Fruit fly (Drosophila melanogaster): ENCODE measurements around the gene CG5498.

CG5498 gene

DNA sequence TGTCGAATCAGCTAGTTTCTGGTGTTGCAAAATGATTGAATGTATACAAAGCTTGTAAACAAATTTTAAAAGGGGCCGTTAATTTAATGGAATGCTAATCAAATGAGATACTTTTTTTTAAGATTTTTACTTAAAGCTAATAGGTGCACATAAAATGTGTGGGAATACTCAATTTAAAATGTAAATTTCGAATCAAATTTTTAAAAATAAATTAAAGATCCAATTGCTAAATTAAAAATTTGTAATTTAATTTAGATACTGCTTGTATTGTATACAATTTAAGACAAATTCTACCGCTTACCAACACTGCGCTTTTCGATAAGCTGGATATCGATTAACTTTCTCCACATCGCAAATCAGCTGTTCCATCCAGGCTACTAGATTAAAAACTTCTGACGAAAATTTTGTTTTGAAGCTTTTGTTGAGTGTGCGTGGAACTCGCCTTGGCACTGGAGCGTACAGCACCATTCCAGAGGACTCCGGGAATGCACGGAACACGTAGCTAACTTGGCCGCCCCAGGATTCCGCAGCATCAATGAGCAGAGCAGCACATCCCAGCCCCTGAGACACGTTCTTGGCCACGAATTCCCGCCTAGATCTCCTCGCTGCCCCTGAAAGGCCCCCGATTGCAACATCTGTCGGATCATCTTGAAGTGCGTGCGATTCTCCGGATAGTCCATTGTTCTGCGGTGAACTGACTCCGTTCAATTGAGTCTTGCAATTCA lies at the start of gene CG5498, which contains the start of gene fbl:
Gene CG5498, minus strand, starts transcription at position 24 of the 725 bp plus-strand sequence.
Gene fbl, plus strand, starts transcription at position 344 of the 725 bp plus-strand sequence.
- peak; percentile 85 for TF ChIP-seq OdsH (GFP tag; optimal IDR thresholded peaks at IDR 0.05)
- TF ChIP-seq Myc (optimal IDR thresholded peaks at IDR 0.05), result no peak
- TF ChIP-seq psq (GFP tag; optimal IDR thresholded peaks at IDR 0.05), result peak; percentile 77
- no peak for TF ChIP-seq tai (GFP tag; optimal IDR thresholded peaks at IDR 0.05)
- TF ChIP-seq brk (GFP tag; optimal IDR thresholded peaks at IDR 0.05), result peak; percentile 91
- TF ChIP-seq GATAd (GFP tag; optimal IDR thresholded peaks at IDR 0.05), result peak; percentile 60
- TF ChIP-seq sv (GFP tag; optimal IDR thresholded peaks at IDR 0.05), result peak; percentile 54
- peak; percentile 48 for TF ChIP-seq sage (GFP tag; optimal IDR thresholded peaks at IDR 0.05)
- TF ChIP-seq foxo (GFP tag; optimal IDR thresholded peaks at IDR 0.05), result peak in 1 of 2 experiments; percentile 89
- TF ChIP-seq CG32264 (GFP tag; optimal IDR thresholded peaks at IDR 0.05), result peak; percentile 6
- TF ChIP-seq woc (GFP tag; optimal IDR thresholded peaks at IDR 0.05), result peak; percentile 64
- TF ChIP-seq fru (GFP tag; optimal IDR thresholded peaks at IDR 0.05), result peak; percentile 81
- TF ChIP-seq HLH106 (tag; optimal IDR thresholded peaks at IDR 0.05), result peak; percentile 79
- TF ChIP-seq dmrt93B (GFP tag; optimal IDR thresholded peaks at IDR 0.05), result peak; percentile 44
- TF ChIP-seq Hnf4 (GFP tag; optimal IDR thresholded peaks at IDR 0.05), result peak; percentile 85
- peak; percentile 38 for TF ChIP-seq CG9705 (GFP tag; optimal IDR thresholded peaks at IDR 0.05)
- TF ChIP-seq h (GFP tag; optimal IDR thresholded peaks at IDR 0.05), result peak; percentile 86
- peak; percentile 82 for TF ChIP-seq ey (GFP tag; optimal IDR thresholded peaks at IDR 0.05)
- TF ChIP-seq Rel (GFP tag; optimal IDR thresholded peaks at IDR 0.05), result no peak
- TF ChIP-seq Rel (tag; optimal IDR thresholded peaks at IDR 0.05), result peak; percentile 57
- TF ChIP-seq dsf (GFP tag; optimal IDR thresholded peaks at IDR 0.05; ENCODE audit: borderline replicate concordance), result peak; percentile 75
- TF ChIP-seq jim (GFP tag; optimal IDR thresholded peaks at IDR 0.05), result no peak
- TF ChIP-seq Jra (GFP tag; optimal IDR thresholded peaks at IDR 0.05), result peak; percentile 79
- peak; percentile 81 for TF ChIP-seq br (GFP tag; optimal IDR thresholded peaks at IDR 0.05)
- TF ChIP-seq rgr (GFP tag; optimal IDR thresholded peaks at IDR 0.05), result peak; percentile 86
- TF ChIP-seq dl (GFP tag; optimal IDR thresholded peaks at IDR 0.05; ENCODE audit: insufficient read depth in 1 of 2, partially characterized antibody in 2 of 2), result no peak
- TF ChIP-seq Abd-B (GFP tag; optimal IDR thresholded peaks at IDR 0.05), result no peak
- TF ChIP-seq Sp1 (GFP tag; optimal IDR thresholded peaks at IDR 0.05), result peak; percentile 78
- TF ChIP-seq pan (optimal IDR thresholded peaks at IDR 0.05), result no peak
- TF ChIP-seq Dif (GFP tag; optimal IDR thresholded peaks at IDR 0.05; ENCODE audit: partially characterized antibody), result no peak
- TF ChIP-seq Hr83 (GFP tag; optimal IDR thresholded peaks at IDR 0.05; ENCODE audit: poor library complexity, severe bottlenecking), result peak; percentile 48

dm6 chr3L:20432297-20432696 lies 48.4 kb upstream of the CG5498 start, which contains the start of the genes Las and Psn:
Gene Las (minus strand): TSS chr3L:20432361.
Gene Psn (plus strand): TSS chr3L:20432468.
- TF ChIP-seq Mio (GFP tag; optimal IDR thresholded peaks at IDR 0.05), result no peak
- no peak for TF ChIP-seq CG9705 (GFP tag; optimal IDR thresholded peaks at IDR 0.05)
- peak; percentile 10 for TF ChIP-seq dsf (GFP tag; optimal IDR thresholded peaks at IDR 0.05; ENCODE audit: borderline replicate concordance)
- no peak for TF ChIP-seq lola (GFP tag; optimal IDR thresholded peaks at IDR 0.05)
- peak; percentile 31 for TF ChIP-seq CG32264 (GFP tag; optimal IDR thresholded peaks at IDR 0.05)
- no peak for TF ChIP-seq Rel (GFP tag; optimal IDR thresholded peaks at IDR 0.05)
- no peak for TF ChIP-seq Rel (tag; optimal IDR thresholded peaks at IDR 0.05)
- no peak for TF ChIP-seq OdsH (GFP tag; optimal IDR thresholded peaks at IDR 0.05)

dm6 chr3L:20431619-20432018 lies 47.7 kb upstream of the CG5498 start:
- TF ChIP-seq Abd-B (GFP tag; optimal IDR thresholded peaks at IDR 0.05) (no peak), h (GFP tag; optimal IDR thresholded peaks at IDR 0.05) (no peak), ey (GFP tag; optimal IDR thresholded peaks at IDR 0.05) (no peak), HLH106 (tag; optimal IDR thresholded peaks at IDR 0.05) (no peak), GATAd (GFP tag; optimal IDR thresholded peaks at IDR 0.05) (no peak), brk (GFP tag; optimal IDR thresholded peaks at IDR 0.05) (no peak)

DNA sequence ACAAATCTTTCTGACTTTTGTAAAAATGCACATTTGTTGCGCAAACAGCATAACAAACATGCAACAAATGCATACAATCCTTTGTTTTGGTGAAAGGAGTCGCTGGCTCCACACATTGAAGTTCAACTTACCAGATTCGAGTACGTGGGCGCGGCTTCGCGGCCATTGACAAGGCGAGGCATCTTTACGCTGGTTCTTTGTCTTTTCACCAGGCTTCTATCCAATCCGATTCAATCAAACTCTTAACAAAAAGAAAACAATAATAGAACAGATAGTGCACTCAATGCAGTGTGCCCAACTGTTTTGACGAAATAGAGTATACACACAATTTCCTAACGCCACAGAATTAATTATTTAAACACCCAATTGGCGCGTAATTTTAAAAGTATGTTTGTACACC lies 46.3 kb upstream of the CG5498 start, which contains the start of gene CG5262:
Gene CG5262, minus strand, starts transcription at position 294 of the 400 bp plus-strand sequence.
- TF ChIP-seq Rel (GFP tag; optimal IDR thresholded peaks at IDR 0.05) (no peak), Rel (tag; optimal IDR thresholded peaks at IDR 0.05) (peak; percentile 15), dsf (GFP tag; optimal IDR thresholded peaks at IDR 0.05; ENCODE audit: borderline replicate concordance) (no peak), CrebA (GFP tag; optimal IDR thresholded peaks at IDR 0.05; ENCODE audit: borderline replicate concordance) (no peak)

Measured in whole organism, wandering third instar larva.